Worm (Caenorhabditis elegans) whole organism, L1 larva: ENCODE measurements around the gene T05A7.11.

Source experiments
- ces-1 ChIP-seq: fragments of 150-350 bp; optimal IDR thresholded peaks from 2 replicates; lab custom pipeline; 2014; ENCODE audit warnings: missing biosample characterization, missing genetic modification reagents, missing genetic modification characterization
- egl-27 ChIP-seq, 2 experiments: fragments of 150-350 bp in 1 of 2; sonication (generic microtip); optimal IDR thresholded peaks; 3 replicates each; lab custom pipeline; 2017 to 2018; ENCODE audit warnings: missing biosample characterization in 2 of 2, missing genetic modification characterization in 2 of 2, missing genetic modification reagents in 2 of 2
- fos-1 ChIP-seq: fragments of 150-350 bp; optimal IDR thresholded peaks from 2 replicates; lab custom pipeline; 2014; ENCODE audit warnings: missing biosample characterization, missing genetic modification characterization
- lin-39 ChIP-seq: fragments of 150-350 bp; optimal IDR thresholded peaks from 2 replicates; lab custom pipeline; 2014; ENCODE audit warnings: missing biosample characterization, missing genetic modification reagents, missing genetic modification characterization
- mdl-1 ChIP-seq, 2 experiments: fragments of 150-350 bp; optimal IDR thresholded peaks; 2 replicates each; lab custom pipeline; 2014 to 2017; ENCODE audit warnings: missing biosample characterization in 2 of 2, missing genetic modification characterization in 2 of 2, inconsistent platforms in 1 of 2
- mep-1 ChIP-seq: fragments of 150-350 bp; optimal IDR thresholded peaks from 2 replicates; lab custom pipeline; 2014; ENCODE audit warnings: missing biosample characterization, missing genetic modification characterization
- nhr-76 ChIP-seq: sonication (generic microtip); optimal IDR thresholded peaks from 2 replicates; lab custom pipeline; 2017; ENCODE audit warnings: missing biosample characterization, missing genetic modification characterization
- snpc-4 ChIP-seq: fragments of 150-350 bp; optimal IDR thresholded peaks from 2 replicates; lab custom pipeline; 2014; ENCODE audit warnings: missing biosample characterization, missing genetic modification characterization
- zag-1 ChIP-seq: fragments of 150-350 bp; optimal IDR thresholded peaks from 2 replicates; lab custom pipeline; 2014; ENCODE audit warnings: missing biosample characterization, missing genetic modification characterization

- TF ChIP-seq snpc-4 (tag; lab: Kevin White, UChicago) (no peak), zag-1 (tag; lab: Kevin White, UChicago) (no peak), ces-1 (GFP tag; lab: Kevin White, UChicago) (no peak), egl-27 (tag; optimal IDR thresholded peaks at IDR 0.05; lab: Kevin White, UChicago) (no peak), lin-39 (tag; lab: Kevin White, UChicago) (no peak), mep-1 (tag; lab: Kevin White, UChicago) (no peak), mdl-1 (tag; optimal IDR thresholded peaks at IDR 0.05; lab: Kevin White, UChicago) (no peak), nhr-76 (tag; lab: Kevin White, UChicago) (no peak), fos-1 (tag; lab: Kevin White, UChicago) (no peak)
These were observed 44.9 kb upstream of the T05A7.11 start, which contains the start of gene tag-151 for ce11 chrII:4710120-4710519.
